Worm (Caenorhabditis elegans): ENCODE results near the gene gpd-1.

The gpd-1 gene

ce11 chrII:10395303-10395757 is 1.4 kb downstream of the gpd-1 start, which contains the start of gene T09F3.4 (continued):
- TF ChIP-seq hlh-26 (GFP tag; conservative IDR thresholded peaks at IDR 0.05) (no peak), ccch-3 (GFP tag; optimal IDR thresholded peaks at IDR 0.05) (no peak), lir-1 (GFP tag; conservative IDR thresholded peaks at IDR 0.05) (peak; percentile 58; the same call in 1 of the 2 replicates)

ce11 chrII:10396578-10396977 is 2.6 kb downstream of the gpd-1 start, which contains the start of gene T09F3.5:
Gene T09F3.5, plus strand, starts transcription at chrII:10396878.
- TF ChIP-seq hrde-1 (tag; optimal IDR thresholded peaks at IDR 0.05; ENCODE audit: borderline replicate concordance) (no peak), hmg-20 (GFP tag; IDR thresholded peaks at IDR 0.05) (no peak), dox-1 (GFP tag; IDR thresholded peaks at IDR 0.05) (no peak), C17E4.6 (GFP tag; IDR thresholded peaks at IDR 0.05) (no peak), mcd-1 (GFP tag; IDR thresholded peaks at IDR 0.05) (no peak), rec-8 (tag; optimal IDR thresholded peaks at IDR 0.05) (no peak), Y53G8AR.9 (GFP tag; conservative IDR thresholded peaks at IDR 0.05) (no peak), ceh-79 (tag; optimal IDR thresholded peaks at IDR 0.05) (no peak), mel-28 (tag; optimal IDR thresholded peaks at IDR 0.05; ENCODE audit: borderline replicate concordance) (no peak), ztf-25 (GFP tag; IDR thresholded peaks at IDR 0.05) (no peak), lin-54 (GFP tag; optimal IDR thresholded peaks at IDR 0.05) (no peak), hmg-1.2 (GFP tag; IDR thresholded peaks at IDR 0.05) (no peak), F49E8.2 (tag; optimal IDR thresholded peaks at IDR 0.05; ENCODE audit: insufficient read depth) (no peak), sea-2 (GFP tag; IDR thresholded peaks at IDR 0.05) (no peak), F10E7.11 (tag; optimal IDR thresholded peaks at IDR 0.05) (no peak), tbx-9 (tag; optimal IDR thresholded peaks at IDR 0.05; ENCODE audit: borderline replicate concordance) (no peak), him-1 (tag; optimal IDR thresholded peaks at IDR 0.05) (no peak), Y67H2A.10 (GFP tag; conservative IDR thresholded peaks at IDR 0.05) (no peak), ztf-22 (GFP tag; optimal IDR thresholded peaks at IDR 0.05) (no peak), cebp-2 (GFP tag; IDR thresholded peaks at IDR 0.05) (no peak)

DNA sequence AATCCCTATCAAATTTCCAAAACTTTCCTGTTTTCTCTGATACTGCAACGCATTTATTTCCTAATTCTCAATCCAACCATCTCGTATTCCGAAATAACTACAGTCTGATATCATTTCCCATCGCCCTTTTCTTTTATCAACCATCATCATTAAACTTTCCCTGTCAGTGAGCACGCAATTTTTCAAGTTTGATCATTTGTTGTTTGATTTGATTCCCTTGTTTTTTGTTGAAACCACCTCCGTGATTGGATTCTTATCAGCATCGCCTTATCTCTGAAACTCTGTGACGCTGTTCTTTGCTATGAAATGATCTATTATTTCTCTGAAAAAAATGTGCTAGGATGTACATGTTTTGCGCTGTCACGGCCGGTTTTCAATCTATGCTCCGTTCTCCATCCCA is 9.1 kb downstream of the gpd-1 start:
- TF ChIP-seq nhr-80 (tag; optimal IDR thresholded peaks at IDR 0.05) (peak; percentile 92), athp-1 (tag; optimal IDR thresholded peaks at IDR 0.05) (no peak)

ce11 chrII:10410989-10411388 is 17.1 kb downstream of the gpd-1 start, which contains the start of gene E04D5.5:
Gene E04D5.5, plus strand, starts transcription at chrII:10411289.
- TF ChIP-seq hsf-1 (GFP tag; IDR thresholded peaks at IDR 0.05) (no peak), athp-1 (tag; optimal IDR thresholded peaks at IDR 0.05) (no peak), snpc-3.4 (tag; optimal IDR thresholded peaks at IDR 0.05) (no peak), lsl-1 (GFP tag; optimal IDR thresholded peaks at IDR 0.05) (no peak), C17E4.6 (GFP tag; IDR thresholded peaks at IDR 0.05) (no peak)

- no peak for TF ChIP-seq nfya-2 (GFP tag; IDR thresholded peaks at IDR 0.05)
- TF ChIP-seq lin-35 (GFP tag; optimal IDR thresholded peaks at IDR 0.05): no peak
- 0 out of 2 replicates have a peak, but pooled peaks have one; percentile 5 for TF ChIP-seq hmg-1.2 (GFP tag; IDR thresholded peaks at IDR 0.05)
- no peak for TF ChIP-seq pbrm-1 (GFP tag; IDR thresholded peaks at IDR 0.05)
- peak; percentile 83 for TF ChIP-seq madf-8 (GFP tag; conservative IDR thresholded peaks at IDR 0.05)
- peak; percentile 72 for TF ChIP-seq xnd-1 (tag; optimal IDR thresholded peaks at IDR 0.05)
- TF ChIP-seq D2030.7 (GFP tag; IDR thresholded peaks at IDR 0.05): peak; percentile 42; the same call in 1 of the 2 replicates
- TF ChIP-seq ztf-28 (GFP tag; IDR thresholded peaks at IDR 0.05): no peak
- no peak for TF ChIP-seq cebp-1 (GFP tag; IDR thresholded peaks at IDR 0.05)
- TF ChIP-seq cebp-1 (tag; optimal IDR thresholded peaks at IDR 0.05): peak; percentile 31
- peak; percentile 88 for TF ChIP-seq efl-1 (GFP tag; optimal IDR thresholded peaks at IDR 0.05)
- TF ChIP-seq attf-5 (GFP tag; optimal IDR thresholded peaks at IDR 0.05): peak; percentile 10
- TF ChIP-seq lag-1 (GFP tag; IDR thresholded peaks at IDR 0.05): no peak
- TF ChIP-seq rcor-1 (GFP tag; IDR thresholded peaks at IDR 0.05): no peak
- peak; percentile 58 for TF ChIP-seq F33H1.4 (GFP tag; IDR thresholded peaks at IDR 0.05)
Measured at ce11 chrII:10416332-10416863, 22.5 kb downstream of the gpd-1 start, which contains the start of gene eif-2A. Gene eif-2A, plus strand, starts transcription at chrII:10416800.
